Worm (Caenorhabditis elegans) whole organism, L4 larva: ENCODE results near the gene T02D1.8.

ENCODE experiments used
- Y5F2A.4 ChIP-seq: fragments of 200-800 bp; sonication (Bioruptor generic); optimal IDR thresholded peaks from 2 replicates; lab custom pipeline; 2018; ENCODE audit warnings: mild to moderate bottlenecking, missing genetic modification characterization, missing compliant biosample characterization
- ceh-20 ChIP-seq: fragments of 200-800 bp; sonication (Bioruptor generic); IDR thresholded peaks from 2 replicates; pipeline ENCODE4 v1.3.6; 2022; ENCODE audit warnings: missing genetic modification reagents, missing genetic modification characterization, missing compliant biosample characterization
- egl-43 ChIP-seq: fragments of 200-800 bp; sonication (Bioruptor generic); IDR thresholded peaks from 2 replicates; pipeline ENCODE4 v1.3.6; 2022; ENCODE audit warnings: missing genetic modification reagents, missing genetic modification characterization, missing compliant biosample characterization
- fkh-10 ChIP-seq: fragments of 150-350 bp; optimal IDR thresholded peaks from 2 replicates; lab custom pipeline; 2014; ENCODE audit warnings: missing biosample characterization, missing genetic modification reagents, missing genetic modification characterization
- jun-1 ChIP-seq: fragments of 150-350 bp; optimal IDR thresholded peaks from 2 replicates; lab custom pipeline; 2014; ENCODE audit warnings: missing biosample characterization, missing genetic modification reagents, missing genetic modification characterization
- lin-13 ChIP-seq: fragments of 150-350 bp; optimal IDR thresholded peaks from 2 replicates; lab custom pipeline; 2014; ENCODE audit warnings: missing biosample characterization, missing genetic modification reagents, missing genetic modification characterization
- mep-1 ChIP-seq: fragments of 150-350 bp; sonication (generic microtip); optimal IDR thresholded peaks from 3 replicates; lab custom pipeline; 2014; ENCODE audit warnings: missing biosample characterization, missing genetic modification characterization
- nhr-11 ChIP-seq: fragments of 150-350 bp; optimal IDR thresholded peaks from 2 replicates; lab custom pipeline; 2014; ENCODE audit warnings: missing biosample characterization, missing genetic modification characterization
- nhr-237 ChIP-seq: sonication (generic microtip); optimal IDR thresholded peaks from 2 replicates; lab custom pipeline; 2017; ENCODE audit warnings: missing biosample characterization, missing genetic modification characterization
- snpc-4 ChIP-seq: fragments of 150-350 bp; optimal IDR thresholded peaks from 2 replicates; lab custom pipeline; 2014; ENCODE audit warnings: missing biosample characterization, missing genetic modification characterization
- unc-62 ChIP-seq, 3 experiments: fragments of 150-350 bp in 1 of 3; sonication (generic microtip); optimal IDR thresholded peaks in 2 of 3; peaks in 1 of 3; 1 replicate in 1 of 3; 2 replicates in 2 of 3; lab custom pipeline; 2014 to 2017; ENCODE audit warnings: missing biosample characterization in 3 of 3, missing genetic modification characterization in 3 of 3, missing genetic modification reagents in 3 of 3, missing genotype in 1 of 3
- zag-1 ChIP-seq: fragments of 150-350 bp; optimal IDR thresholded peaks from 2 replicates; lab custom pipeline; 2014; ENCODE audit warnings: missing biosample characterization, missing genetic modification characterization
- ztf-11 ChIP-seq: fragments of 150-350 bp; optimal IDR thresholded peaks from 2 replicates; lab custom pipeline; 2014; ENCODE audit warnings: missing biosample characterization, missing genetic modification characterization

DNA sequence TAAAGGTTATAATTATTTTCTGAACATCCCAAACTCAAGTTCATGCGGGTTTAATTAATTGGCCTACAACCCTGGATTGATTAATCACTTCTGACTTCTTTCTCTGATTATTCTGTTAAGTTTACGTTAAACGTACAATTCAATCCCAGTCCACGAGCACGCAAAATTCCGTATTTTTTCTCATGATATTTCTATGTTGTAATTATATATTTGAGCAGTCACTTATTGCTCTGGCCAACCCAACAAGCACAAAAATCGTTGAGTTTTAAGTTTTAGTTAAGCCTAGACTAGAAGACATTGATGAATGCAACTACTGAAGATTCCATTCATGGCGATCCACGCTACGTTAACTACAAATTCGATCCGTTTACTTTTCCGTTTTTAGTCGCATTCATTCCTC lies 8.6 kb upstream of the T02D1.8 start, which contains the start of gene sru-15:
- TF ChIP-seq lin-13 (GFP tag; lab: Kevin White, UChicago) (no peak), snpc-4 (tag; lab: Kevin White, UChicago) (no peak), jun-1 (tag; lab: Kevin White, UChicago) (no peak), unc-62 (GFP tag; optimal IDR thresholded peaks at IDR 0.05 in 1 of 2; lab: Kevin White, UChicago) (no peak), unc-62 (tag; optimal IDR thresholded peaks at IDR 0.05; lab: Kevin White, UChicago) (no peak), nhr-11 (tag; lab: Kevin White, UChicago) (no peak), ceh-20 (GFP tag; lab: Robert Waterston, UW) (no peak), egl-43 (GFP tag; lab: Robert Waterston, UW) (no peak), Y5F2A.4 (GFP tag; lab: Kevin White, UChicago) (no peak), ztf-11 (tag; lab: Kevin White, UChicago) (no peak), mep-1 (tag; lab: Kevin White, UChicago) (no peak), fkh-10 (GFP tag; lab: Kevin White, UChicago) (no peak), nhr-237 (no peak), zag-1 (no peak)
